Worm (Caenorhabditis elegans): ENCODE measurements around the gene parp-2.

Gene parp-2

DNA sequence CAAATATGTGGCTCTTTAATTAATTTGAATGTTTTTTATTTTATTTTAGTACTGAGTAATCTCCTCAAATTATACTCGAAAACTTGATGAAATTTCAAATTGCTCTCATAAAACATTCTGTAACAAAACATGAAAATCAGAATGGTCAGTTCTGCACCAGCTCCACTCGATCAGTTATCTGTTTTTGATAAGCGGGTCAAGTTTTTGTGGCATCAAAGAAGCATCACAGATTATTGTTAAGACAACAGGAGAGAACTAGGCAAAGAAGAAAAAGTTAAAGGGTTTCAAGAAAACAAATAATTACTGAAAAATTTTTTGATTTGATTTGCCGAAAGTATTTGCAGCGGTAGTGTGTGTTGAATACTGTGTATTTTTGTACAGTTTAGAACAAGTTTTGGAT is 14.3 kb downstream of the parp-2 start:
- TF ChIP-seq ceh-14 (tag; optimal IDR thresholded peaks at IDR 0.05) (no peak), hlh-13 (GFP tag; optimal IDR thresholded peaks at IDR 0.05) (no peak), unc-42 (tag; optimal IDR thresholded peaks at IDR 0.05) (no peak), fkh-6 (tag; optimal IDR thresholded peaks at IDR 0.05) (no peak), unc-3 (GFP tag; conservative IDR thresholded peaks at IDR 0.05) (no peak), unc-3 (tag; optimal IDR thresholded peaks at IDR 0.05) (no peak), lin-11 (tag; optimal IDR thresholded peaks at IDR 0.05) (no peak), ztf-16 (tag; optimal IDR thresholded peaks at IDR 0.05) (no peak), elt-2 (tag; optimal IDR thresholded peaks at IDR 0.05) (no peak), nhr-232 (tag; optimal IDR thresholded peaks at IDR 0.05) (no peak), npax-4 (tag; optimal IDR thresholded peaks at IDR 0.05) (no peak), pha-4 (tag; optimal IDR thresholded peaks at IDR 0.05) (no peak)

DNA sequence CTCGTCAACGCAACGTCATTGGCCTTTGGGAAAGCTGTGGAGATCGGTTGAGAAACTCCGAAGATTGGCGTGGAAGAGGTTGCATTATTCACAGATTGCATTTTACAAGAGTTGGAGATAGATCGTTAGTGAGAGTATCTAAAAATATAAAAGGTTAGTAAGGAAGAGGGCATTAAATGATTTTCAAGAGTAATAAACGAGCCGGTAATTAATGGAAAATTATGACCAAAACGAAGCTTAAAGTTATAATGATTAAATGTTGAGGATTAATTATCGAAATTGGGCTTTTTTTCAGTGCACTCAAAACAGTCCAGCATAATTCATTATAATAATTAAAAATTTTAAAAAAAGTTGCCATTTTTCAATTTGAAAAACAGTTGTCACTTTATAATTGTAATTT is 16.5 kb downstream of the parp-2 start, which contains the start of gene pap-2:
pap-2 (minus strand) TSS at position 101 of the 400 bp plus-strand sequence.
- no peak for TF ChIP-seq lin-11 (tag; optimal IDR thresholded peaks at IDR 0.05)
- no peak for TF ChIP-seq hlh-13 (GFP tag; optimal IDR thresholded peaks at IDR 0.05)
- TF ChIP-seq ets-4 (tag; optimal IDR thresholded peaks at IDR 0.05): no peak

DNA sequence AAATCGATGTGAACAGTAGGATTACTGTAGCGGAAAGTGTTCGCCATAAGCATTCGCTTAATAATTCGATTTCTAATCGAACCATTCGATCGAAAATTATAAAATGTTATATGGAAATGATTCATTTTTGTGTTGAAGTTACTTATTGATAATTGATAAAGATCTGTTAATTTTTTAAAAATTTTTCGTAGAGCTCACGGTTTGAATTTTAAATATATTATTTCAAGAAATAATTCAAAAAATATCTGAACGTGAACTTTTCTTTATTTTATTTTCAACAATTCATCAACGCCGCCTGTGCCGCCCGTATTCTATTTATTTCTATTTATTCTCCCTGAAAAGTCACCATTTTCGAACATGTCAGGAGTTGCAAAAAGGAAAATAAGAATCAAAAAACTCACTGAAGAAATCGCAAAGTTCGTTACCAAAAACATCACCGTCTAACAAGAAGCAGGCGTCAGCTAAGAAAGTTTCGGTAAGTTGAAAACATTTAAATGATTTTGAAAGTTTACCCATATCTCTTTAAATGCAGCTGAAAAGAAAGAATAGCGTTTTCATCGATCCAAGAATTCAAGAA is 18.6 kb downstream of the parp-2 start, which contains the start of the genes T15H9.5 and T15H9.4:
T15H9.5 (minus strand) TSS at position 101 of the 577 bp plus-strand sequence.
T15H9.4 (plus strand) TSS at position 527 of the 577 bp plus-strand sequence.
- TF ChIP-seq syd-9 (tag; optimal IDR thresholded peaks at IDR 0.05): no peak
- no peak for TF ChIP-seq ceh-45 (GFP tag; IDR thresholded peaks at IDR 0.05)
- no peak for TF ChIP-seq sox-4 (tag; optimal IDR thresholded peaks at IDR 0.05)
- no peak for TF ChIP-seq unc-3 (GFP tag; conservative IDR thresholded peaks at IDR 0.05)
- TF ChIP-seq unc-3 (tag; optimal IDR thresholded peaks at IDR 0.05): no peak
- no peak for TF ChIP-seq ceh-34 (tag; optimal IDR thresholded peaks at IDR 0.05)
- no peak for TF ChIP-seq odd-2 (tag; optimal IDR thresholded peaks at IDR 0.05)
- no peak for TF ChIP-seq zip-5 (tag; optimal IDR thresholded peaks at IDR 0.05)
- TF ChIP-seq ceh-30 (tag; optimal IDR thresholded peaks at IDR 0.05): no peak
- no peak for TF ChIP-seq ets-4 (tag; optimal IDR thresholded peaks at IDR 0.05)
- no peak for TF ChIP-seq ztf-16 (tag; optimal IDR thresholded peaks at IDR 0.05)
- no peak for TF ChIP-seq C38D4.7 (GFP tag; optimal IDR thresholded peaks at IDR 0.05)
- TF ChIP-seq tbx-7 (tag; optimal IDR thresholded peaks at IDR 0.05): no peak
- TF ChIP-seq nfya-1 (tag; optimal IDR thresholded peaks at IDR 0.05): no peak

DNA sequence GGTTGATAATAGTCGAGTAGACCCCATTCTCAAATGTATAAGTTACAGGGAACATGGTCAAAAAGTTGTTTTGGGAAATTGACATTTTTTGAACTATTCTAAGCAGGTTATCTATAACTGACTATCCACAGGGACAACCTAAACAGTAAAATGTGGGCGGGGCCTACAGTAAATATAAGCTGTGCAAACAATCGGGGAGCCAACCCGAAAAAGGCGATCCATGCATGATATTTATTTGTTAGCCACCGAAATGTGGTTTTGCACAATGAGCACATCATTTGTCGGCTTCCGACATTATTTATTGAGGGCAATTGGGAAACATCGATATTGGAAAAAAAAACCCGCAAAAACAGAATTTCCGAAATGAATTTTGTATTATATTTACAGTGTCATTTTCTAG is 21.9 kb downstream of the parp-2 start, which contains the start of gene hlh-6:
hlh-6 (minus strand) TSS at position 101 of the 400 bp plus-strand sequence.
- TF ChIP-seq sox-2 (GFP tag; IDR thresholded peaks at IDR 0.05) (no peak), ref-2 (tag; optimal IDR thresholded peaks at IDR 0.05) (no peak), unc-42 (tag; optimal IDR thresholded peaks at IDR 0.05) (no peak), pha-4 (tag; optimal IDR thresholded peaks at IDR 0.05) (no peak), C38D4.7 (GFP tag; optimal IDR thresholded peaks at IDR 0.05) (no peak), lin-11 (tag; optimal IDR thresholded peaks at IDR 0.05) (no peak), syd-9 (tag; optimal IDR thresholded peaks at IDR 0.05) (no peak), C08G9.2 (tag; optimal IDR thresholded peaks at IDR 0.05) (no peak), fkh-6 (tag; optimal IDR thresholded peaks at IDR 0.05) (no peak), tbx-7 (tag; optimal IDR thresholded peaks at IDR 0.05) (no peak), elt-2 (tag; optimal IDR thresholded peaks at IDR 0.05) (no peak), hlh-13 (GFP tag; optimal IDR thresholded peaks at IDR 0.05) (no peak), fkh-10 (GFP tag; optimal IDR thresholded peaks at IDR 0.05) (no peak), hlh-6 (tag; optimal IDR thresholded peaks at IDR 0.05) (no peak)

DNA sequence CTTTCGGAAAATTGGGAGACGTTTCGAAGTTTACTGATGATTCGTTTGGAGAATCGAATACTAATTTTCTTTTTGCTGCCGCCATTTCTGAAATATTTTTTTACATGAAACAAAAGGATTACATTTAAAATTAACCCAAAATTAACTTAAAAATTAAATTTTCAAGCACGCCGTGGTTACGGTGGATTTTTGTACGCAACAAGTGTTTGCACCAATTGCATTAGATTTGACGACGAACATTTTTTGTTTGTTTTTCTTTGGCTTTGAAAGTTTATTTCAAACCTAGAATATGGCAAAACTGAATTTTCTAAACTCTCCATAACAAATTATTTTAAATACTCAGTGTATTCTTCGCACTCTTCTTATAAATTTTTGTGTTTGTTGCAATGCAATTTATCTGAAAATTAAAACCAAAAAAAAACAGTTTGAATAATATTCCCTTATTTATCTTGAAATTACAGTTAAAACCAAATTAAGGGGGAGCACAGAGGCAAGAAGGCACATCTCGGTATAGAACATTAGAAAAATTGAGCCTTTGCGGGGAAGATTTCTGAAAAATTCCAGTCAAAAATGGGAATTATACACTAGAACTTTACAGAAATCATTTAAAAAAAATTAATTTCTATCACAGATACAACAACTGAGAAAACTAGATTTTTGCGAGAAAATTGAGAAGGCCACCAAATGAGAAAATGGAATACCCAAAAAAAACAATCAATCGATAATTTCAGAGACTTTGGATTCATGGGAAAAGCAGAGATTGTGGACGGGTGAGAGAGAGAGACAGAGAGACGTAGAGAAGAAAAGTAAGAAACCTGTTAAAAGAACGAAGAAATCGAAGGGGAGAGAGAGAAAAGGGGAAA is 24.4 kb downstream of the parp-2 start, which contains the start of gene hal-3:
hal-3 (minus strand) TSS at position 87 of the 863 bp plus-strand sequence.
- no peak for TF ChIP-seq ttx-3 (tag; optimal IDR thresholded peaks at IDR 0.05)
- TF ChIP-seq che-1 (tag; optimal IDR thresholded peaks at IDR 0.05): no peak
- TF ChIP-seq lim-6 (tag; optimal IDR thresholded peaks at IDR 0.05): no peak
- TF ChIP-seq ceh-14 (tag; optimal IDR thresholded peaks at IDR 0.05): no peak
- TF ChIP-seq mec-3 (tag; optimal IDR thresholded peaks at IDR 0.05; ENCODE audit: borderline replicate concordance): no peak
- TF ChIP-seq elt-4 (tag; optimal IDR thresholded peaks at IDR 0.05): no peak
- TF ChIP-seq C38D4.7 (GFP tag; optimal IDR thresholded peaks at IDR 0.05): no peak
- no peak for TF ChIP-seq ceh-19 (GFP tag; optimal IDR thresholded peaks at IDR 0.05)
- no peak for TF ChIP-seq pax-1 (tag; optimal IDR thresholded peaks at IDR 0.05)
- TF ChIP-seq K09A11.1 (tag; optimal IDR thresholded peaks at IDR 0.05; ENCODE audit: insufficient read depth): no peak
